Worm (Caenorhabditis elegans) whole organism, midembryonic: ENCODE results near the gene M176.11.
"Not testable (repeated sequence)": the region's sequence is repeated elsewhere in the genome, so short reads cannot be mapped to it uniquely, and the experiment has no call there.

Experiments used
- T22C8.4 ChIP-seq: fragments of 200-800 bp; sonication (Bioruptor generic); IDR thresholded peaks from 2 replicates; pipeline ENCODE4 v1.3.6; 2022; ENCODE audit warnings: missing genetic modification characterization, missing compliant biosample characterization
- cog-1 ChIP-seq: sonication (generic microtip); optimal IDR thresholded peaks from 2 replicates; lab custom pipeline; 2016; ENCODE audit warnings: missing genetic modification characterization, missing compliant biosample characterization
- flt-1 ChIP-seq: fragments of 200-800 bp; sonication (Bioruptor generic); IDR thresholded peaks from 2 replicates; pipeline ENCODE4 v1.3.6; 2022; ENCODE audit warnings: missing genetic modification characterization, missing compliant biosample characterization
- klf-2 ChIP-seq: fragments of 200-800 bp; sonication (Bioruptor generic); conservative IDR thresholded peaks from 2 replicates; pipeline ENCODE4 v1.3.6; 2022; ENCODE audit warnings: missing genetic modification reagents, missing genetic modification characterization, missing compliant biosample characterization
- med-1 ChIP-seq: sonication (generic microtip); optimal IDR thresholded peaks from 2 replicates; lab custom pipeline; 2017; ENCODE audit warnings: missing genetic modification characterization, mild to moderate bottlenecking, missing compliant biosample characterization, antibody characterized with exemption, missing genetic modification reagents; ENCODE audit not compliant: insufficient read depth
- ref-1 ChIP-seq: fragments of 200-800 bp; sonication (Bioruptor generic); conservative IDR thresholded peaks from 2 replicates; pipeline ENCODE4 v1.3.6; 2022; ENCODE audit warnings: missing genetic modification reagents, missing genetic modification characterization, missing compliant biosample characterization
- tab-1 ChIP-seq: fragments of 200-800 bp; sonication (Bioruptor generic); IDR thresholded peaks from 2 replicates; pipeline ENCODE4 v1.3.6; 2022; ENCODE audit warnings: missing genetic modification characterization, missing compliant biosample characterization
- ztf-23 ChIP-seq: fragments of 200-800 bp; sonication (Bioruptor generic); IDR thresholded peaks from 2 replicates; pipeline ENCODE4 v1.3.6; 2022; ENCODE audit warnings: missing genetic modification reagents, missing genetic modification characterization, missing compliant biosample characterization
- ztf-29 ChIP-seq: fragments of 200-800 bp; sonication (Bioruptor generic); IDR thresholded peaks from 2 replicates; pipeline ENCODE4 v1.3.6; 2022; ENCODE audit warnings: missing genetic modification reagents, missing genetic modification characterization, missing compliant biosample characterization

DNA sequence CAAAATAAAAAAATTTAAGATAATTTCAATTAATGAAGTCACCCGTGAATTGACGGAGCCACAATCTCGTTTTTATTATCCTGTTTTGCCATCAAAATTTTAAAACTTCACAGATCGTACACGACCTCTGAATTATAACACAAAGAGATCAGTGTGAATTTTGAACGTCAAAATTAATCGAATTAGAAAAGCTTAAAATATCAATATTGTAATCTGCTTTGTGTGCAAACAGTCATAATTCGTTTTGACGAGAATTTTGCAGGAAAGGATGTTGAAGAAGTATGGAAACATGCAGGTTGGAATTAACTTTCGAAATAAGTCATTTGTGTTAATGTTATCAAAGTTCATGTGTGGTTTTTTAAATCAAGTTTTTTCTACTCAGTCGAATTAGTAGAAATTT is 39.8 kb downstream of the M176.11 start, which contains the start of gene chil-21:
- not testable (repeated sequence) for TF ChIP-seq med-1 (GFP tag; lab: Kevin White, UChicago); cog-1; klf-2 (GFP tag; lab: Robert Waterston, UW); ref-1 (GFP tag; lab: Robert Waterston, UW); ztf-29; flt-1; tab-1 (GFP tag; lab: Robert Waterston, UW); T22C8.4; ztf-23 (GFP tag; lab: Robert Waterston, UW)
